Fruit fly (Drosophila melanogaster): ENCODE measurements around the gene Cpr30B.

Cpr30B gene

dm6 chr2L:9585942-9586341 is 43.3 kb downstream of the Cpr30B start:
- no peak for TF ChIP-seq CG9948 (tag; optimal IDR thresholded peaks at IDR 0.05)
- TF ChIP-seq rn (GFP tag; IDR thresholded peaks at IDR 0.05): no peak
- no peak for TF ChIP-seq CG8159 (tag; optimal IDR thresholded peaks at IDR 0.05)
- no peak for TF ChIP-seq CG34367 (tag; optimal IDR thresholded peaks at IDR 0.05)
- TF ChIP-seq CG8301 (tag; optimal IDR thresholded peaks at IDR 0.05): no peak
- TF ChIP-seq Pif1B (GFP tag; optimal IDR thresholded peaks at IDR 0.05): no peak
- no peak for TF ChIP-seq CG4496 (GFP tag; IDR thresholded peaks at IDR 0.05)
- TF ChIP-seq CG10348 (GFP tag; IDR thresholded peaks at IDR 0.05): no peak
- TF ChIP-seq Ets98B (GFP tag; IDR thresholded peaks at IDR 0.05): no peak
- TF ChIP-seq D1 (tag; optimal IDR thresholded peaks at IDR 0.05): no peak
- TF ChIP-seq CG13204 (GFP tag; optimal IDR thresholded peaks at IDR 0.05): no peak
- TF ChIP-seq EcR (GFP tag; optimal IDR thresholded peaks at IDR 0.05): no peak
- no peak for TF ChIP-seq gl (tag; optimal IDR thresholded peaks at IDR 0.05)
- no peak for TF ChIP-seq CG15710 (tag; optimal IDR thresholded peaks at IDR 0.05)
- TF ChIP-seq CG17806 (tag; optimal IDR thresholded peaks at IDR 0.05): no peak
- no peak for TF ChIP-seq CG14655 (GFP tag; optimal IDR thresholded peaks at IDR 0.05)
- TF ChIP-seq Snoo (tag; optimal IDR thresholded peaks at IDR 0.05): no peak

- TF ChIP-seq CG15710 (tag; optimal IDR thresholded peaks at IDR 0.05) (no peak), D1 (tag; optimal IDR thresholded peaks at IDR 0.05) (no peak), fd96Ca (GFP tag; IDR thresholded peaks at IDR 0.05) (no peak), CG10348 (GFP tag; IDR thresholded peaks at IDR 0.05) (no peak), gl (tag; optimal IDR thresholded peaks at IDR 0.05) (no peak), CG13204 (GFP tag; optimal IDR thresholded peaks at IDR 0.05) (no peak), CG8159 (tag; optimal IDR thresholded peaks at IDR 0.05) (no peak)
Observed at dm6 chr2L:9589176-9589575, 46.5 kb downstream of the Cpr30B start, which contains the start of gene CG3841. Gene CG3841 (plus strand): TSS chr2L:9589476.

- TF ChIP-seq Pif1A (GFP tag; optimal IDR thresholded peaks at IDR 0.05) (no peak), gl (tag; optimal IDR thresholded peaks at IDR 0.05) (no peak), CG15710 (tag; optimal IDR thresholded peaks at IDR 0.05) (no peak), CG9948 (tag; optimal IDR thresholded peaks at IDR 0.05) (no peak)
Observed at dm6 chr2L:9591146-9591545, 48.5 kb downstream of the Cpr30B start.

All from whole organism, pupa.